Fruit fly (Drosophila melanogaster): ENCODE data around the gene Jhbp4.

The Jhbp4 gene

dm6 chr3R:16069266-16069665, 26.0 kb downstream of the Jhbp4 start (continued):
- peak; percentile 53 for TF ChIP-seq CG9727 (GFP tag; optimal IDR thresholded peaks at IDR 0.05)
- TF ChIP-seq CG12391 (tag; optimal IDR thresholded peaks at IDR 0.05) = peak; percentile 9
- peak; percentile 24; the same call in 1 of the 3 replicates for TF ChIP-seq dysf (GFP tag; IDR thresholded peaks at IDR 0.05)
- TF ChIP-seq Aef1 (GFP tag; IDR thresholded peaks at IDR 0.05) = 0 out of 3 replicates have a peak, but pooled peaks have one; percentile 30
- peak; percentile 54 for TF ChIP-seq CG6813 (GFP tag; optimal IDR thresholded peaks at IDR 0.05)
- TF ChIP-seq hkb (optimal IDR thresholded peaks at IDR 0.05) = no peak
- TF ChIP-seq hkb (GFP tag; IDR thresholded peaks at IDR 0.05) = peak; percentile 49; the same call in 1 of the 2 replicates
- peak; percentile 41 for TF ChIP-seq CG16863 (GFP tag; optimal IDR thresholded peaks at IDR 0.05)
- peak; percentile 67; the same call in 2 of the 3 replicates for TF ChIP-seq ci (GFP tag; IDR thresholded peaks at IDR 0.05)
- TF ChIP-seq Asciz (GFP tag; optimal IDR thresholded peaks at IDR 0.05) = peak; percentile 76
- 0 out of 2 replicates have a peak, but pooled peaks have one; percentile 7 for TF ChIP-seq CG17328 (GFP tag; IDR thresholded peaks at IDR 0.05)
- no peak for TF ChIP-seq gcm2 (GFP tag; optimal IDR thresholded peaks at IDR 0.05)
- peak; percentile 11 for TF ChIP-seq CG6254 (GFP tag; optimal IDR thresholded peaks at IDR 0.05)
- no peak for TF ChIP-seq Ets65A (GFP tag)
- no peak for TF ChIP-seq eve (GFP tag; optimal IDR thresholded peaks at IDR 0.05)
- 0 out of 2 replicates have a peak, but pooled peaks have one; percentile 29 for TF ChIP-seq CG11085 (GFP tag; IDR thresholded peaks at IDR 0.05)
- no peak for TF ChIP-seq Ptx1 (GFP tag; IDR thresholded peaks at IDR 0.05)
- TF ChIP-seq mirr (GFP tag; optimal IDR thresholded peaks at IDR 0.05) = peak; percentile 54
- TF ChIP-seq Dbx (GFP tag; IDR thresholded peaks at IDR 0.05) = no peak
- TF ChIP-seq dmrt11E (tag; optimal IDR thresholded peaks at IDR 0.05) = peak; percentile 43
- no peak for TF ChIP-seq gsb (GFP tag; IDR thresholded peaks at IDR 0.05)
- no peak for TF ChIP-seq CG14441 (GFP tag; IDR thresholded peaks at IDR 0.05)
- TF ChIP-seq CG11696 (GFP tag; IDR thresholded peaks at IDR 0.05) = 0 out of 2 replicates have a peak, but pooled peaks have one; percentile 18
- peak; percentile 76 for TF ChIP-seq Med (GFP tag)
- TF ChIP-seq NC2β (GFP tag; optimal IDR thresholded peaks at IDR 0.05) = peak; percentile 28
- peak; percentile 38 for TF ChIP-seq CG15696 (tag; optimal IDR thresholded peaks at IDR 0.05)
- TF ChIP-seq Nf-YC (tag; optimal IDR thresholded peaks at IDR 0.05) = no peak
- TF ChIP-seq vnd (GFP tag; IDR thresholded peaks at IDR 0.05; ENCODE audit: partially characterized antibody) = 0 out of 3 replicates have a peak, but pooled peaks have one; percentile 10
- peak; percentile 5 for TF ChIP-seq eyg (GFP tag; optimal IDR thresholded peaks at IDR 0.05)
- no peak for TF ChIP-seq Max (GFP tag; optimal IDR thresholded peaks at IDR 0.05)
- peak; percentile 40 for TF ChIP-seq CG33557 (GFP tag; optimal IDR thresholded peaks at IDR 0.05)
- no peak for TF ChIP-seq HmgZ (tag; optimal IDR thresholded peaks at IDR 0.05)
- TF ChIP-seq Hey (tag; optimal IDR thresholded peaks at IDR 0.05) = peak; percentile 13
- no peak for TF ChIP-seq esg (GFP tag; conservative IDR thresholded peaks at IDR 0.05)
- TF ChIP-seq MTF-1 (GFP tag; optimal IDR thresholded peaks at IDR 0.05; ENCODE audit: borderline replicate concordance) = peak; percentile 6
- peak; percentile 23; the same call in 1 of the 3 replicates for TF ChIP-seq CG11695 (GFP tag; IDR thresholded peaks at IDR 0.05)
- peak; percentile 38; the same call in 1 of the 2 replicates for TF ChIP-seq Awh (GFP tag; IDR thresholded peaks at IDR 0.05)
- peak; percentile 65 for TF ChIP-seq CG10543 (GFP tag; optimal IDR thresholded peaks at IDR 0.05)
- peak; percentile 26; the same call in 1 of the 2 replicates for TF ChIP-seq E2f1 (GFP tag; IDR thresholded peaks at IDR 0.05)
- peak; percentile 6 for TF ChIP-seq CoRest (tag; optimal IDR thresholded peaks at IDR 0.05)
- peak; percentile 48 for TF ChIP-seq CG17912 (GFP tag; optimal IDR thresholded peaks at IDR 0.05)
- TF ChIP-seq CG18619 (GFP tag; optimal IDR thresholded peaks at IDR 0.05) = peak; percentile 45
- TF ChIP-seq bsh (GFP tag; optimal IDR thresholded peaks at IDR 0.05) = peak in 1 of 2 experiments; percentile 54
- no peak for TF ChIP-seq CG10267 (tag; optimal IDR thresholded peaks at IDR 0.05)
- TF ChIP-seq org-1 (GFP tag; optimal IDR thresholded peaks at IDR 0.05) = peak; percentile 56
- TF ChIP-seq CG12942 (GFP tag; optimal IDR thresholded peaks at IDR 0.05) = no peak
- TF ChIP-seq cg (GFP tag; optimal IDR thresholded peaks at IDR 0.05) = peak; percentile 58
- no peak for TF ChIP-seq Xbp1 (GFP tag; optimal IDR thresholded peaks at IDR 0.05)
- peak; percentile 87 for TF ChIP-seq CG4360 (GFP tag; IDR thresholded peaks at IDR 0.05)
- TF ChIP-seq ATbp (GFP tag; optimal IDR thresholded peaks at IDR 0.05) = peak; percentile 83
